Worm (Caenorhabditis elegans): ENCODE measurements around the gene C33H5.1.

The C33H5.1 gene

DNA sequence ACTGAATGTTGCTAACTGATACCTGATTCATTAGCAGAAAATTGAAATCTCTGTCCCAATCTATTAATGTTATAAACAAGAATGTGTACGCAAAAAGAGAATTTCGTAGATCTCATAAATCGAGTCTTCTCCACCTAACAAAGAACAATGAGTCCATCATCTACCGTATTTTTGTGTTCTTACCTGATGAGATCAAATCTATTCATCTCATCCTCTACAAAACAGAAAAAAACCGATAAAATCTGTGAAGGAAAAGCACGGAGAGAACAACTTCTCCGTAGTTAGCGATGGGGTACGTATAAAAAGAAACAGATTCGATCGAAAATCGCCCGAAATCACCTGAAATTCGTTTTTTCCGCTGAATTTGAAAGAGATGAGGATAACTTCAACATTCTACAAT, at the start of gene C33H5.1:
Gene C33H5.1 (plus strand): TSS at position 330 of the 400 bp plus-strand sequence.
- TF ChIP-seq hmg-1.2 (GFP tag; IDR thresholded peaks at IDR 0.05), result no peak
- TF ChIP-seq ztf-25 (GFP tag; IDR thresholded peaks at IDR 0.05), result no peak
- TF ChIP-seq Y95B8A.8 (GFP tag; IDR thresholded peaks at IDR 0.05), result no peak
- no peak for TF ChIP-seq K12H6.12 (tag; optimal IDR thresholded peaks at IDR 0.05)
- TF ChIP-seq bed-1 (GFP tag; IDR thresholded peaks at IDR 0.05), result no peak
- TF ChIP-seq rcor-1 (GFP tag; IDR thresholded peaks at IDR 0.05), result no peak
- no peak for TF ChIP-seq F39B2.1 (GFP tag; IDR thresholded peaks at IDR 0.05)
- TF ChIP-seq let-607 (tag; optimal IDR thresholded peaks at IDR 0.05), result no peak
- TF ChIP-seq F52B5.7 (tag; optimal IDR thresholded peaks at IDR 0.05), result no peak

DNA sequence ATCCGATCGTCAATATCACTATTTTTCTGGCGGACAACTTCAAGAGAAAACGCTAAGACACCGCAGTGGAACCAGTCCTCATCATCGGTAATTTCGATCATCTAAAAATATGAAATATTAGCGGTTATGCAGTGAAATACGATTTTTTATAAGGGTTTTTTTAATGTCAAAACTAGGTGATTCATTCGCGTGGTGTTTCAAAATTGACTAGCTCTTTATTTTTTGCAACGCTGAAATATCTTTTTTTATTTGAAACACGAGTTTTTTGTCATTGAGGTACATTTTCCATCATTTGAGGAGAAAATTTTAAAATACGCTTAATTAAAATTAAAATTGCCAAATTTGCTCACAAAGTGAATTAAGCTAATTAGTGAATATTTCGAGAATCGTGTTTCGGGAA, 49.2 kb upstream of the C33H5.1 start, which contains the start of gene dsb-3:
Gene dsb-3 (minus strand): TSS at position 101 of the 400 bp plus-strand sequence.
- no peak for TF ChIP-seq F33H1.4 (GFP tag; IDR thresholded peaks at IDR 0.05)
- no peak for TF ChIP-seq lin-35 (GFP tag; optimal IDR thresholded peaks at IDR 0.05)
- no peak for TF ChIP-seq madf-10 (tag; optimal IDR thresholded peaks at IDR 0.05)
- no peak for TF ChIP-seq egrh-3 (GFP tag; IDR thresholded peaks at IDR 0.05)
- no peak for TF ChIP-seq B0336.3 (GFP tag; IDR thresholded peaks at IDR 0.05)

DNA sequence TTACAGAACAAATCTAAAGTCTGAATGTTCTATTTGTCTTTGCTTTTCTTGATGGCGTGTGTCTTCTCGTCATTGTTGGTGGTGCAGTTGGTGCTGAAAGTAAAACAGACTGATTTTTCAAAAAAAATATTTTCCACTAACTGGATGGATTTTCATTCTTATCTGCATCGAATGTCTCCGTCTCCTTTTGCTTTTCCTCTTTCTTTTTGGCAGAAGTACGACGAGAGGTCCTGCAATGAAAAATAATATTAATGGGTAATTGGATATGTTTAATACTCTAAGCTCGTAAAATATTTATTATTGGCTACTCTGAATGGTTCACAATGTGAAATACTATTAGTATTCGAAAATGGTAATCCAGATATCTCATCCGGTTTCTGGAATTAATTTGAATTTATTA, 48.6 kb upstream of the C33H5.1 start, which contains the start of gene del-7:
Gene del-7 (plus strand): TSS at position 301 of the 400 bp plus-strand sequence.
- TF ChIP-seq egrh-3 (GFP tag; IDR thresholded peaks at IDR 0.05) (no peak), nhr-179 (tag; optimal IDR thresholded peaks at IDR 0.05) (no peak), ztf-6 (GFP tag; IDR thresholded peaks at IDR 0.05) (no peak), K11D2.4 (GFP tag; IDR thresholded peaks at IDR 0.05) (no peak), snpc-4 (GFP tag; optimal IDR thresholded peaks at IDR 0.05) (no peak), snpc-4 (tag; optimal IDR thresholded peaks at IDR 0.05) (no peak), F57A8.1 (GFP tag; optimal IDR thresholded peaks at IDR 0.05) (no peak), akir-1 (GFP tag; optimal IDR thresholded peaks at IDR 0.05) (no peak), sptf-2 (GFP tag; optimal IDR thresholded peaks at IDR 0.05) (no peak), die-1 (tag; optimal IDR thresholded peaks at IDR 0.05) (no peak)

DNA sequence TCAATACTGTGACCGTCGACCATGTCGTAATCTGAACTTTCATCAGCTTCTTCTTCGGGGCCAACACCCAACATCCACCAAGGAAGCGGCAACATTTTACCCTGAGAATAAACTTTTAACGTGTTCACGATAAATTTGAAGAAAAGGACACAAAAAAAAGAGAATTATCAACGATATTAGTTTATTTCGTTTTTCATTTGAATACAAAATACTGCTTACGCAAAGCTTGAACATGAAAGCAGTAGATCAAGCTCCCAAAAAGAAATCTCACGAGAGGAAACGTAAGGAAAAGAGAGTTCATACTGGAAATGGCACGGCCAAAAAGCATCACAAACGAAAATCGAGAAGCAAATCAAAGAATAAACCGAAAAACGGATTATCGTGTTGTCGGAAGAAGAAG, 45.0 kb upstream of the C33H5.1 start, which contains the start of the genes C46A5.6 and C46A5.1:
Gene C46A5.6 (minus strand): TSS at position 101 of the 400 bp plus-strand sequence.
Gene C46A5.1 (plus strand): TSS at position 184 of the 400 bp plus-strand sequence.
- TF ChIP-seq ceh-40 (GFP tag; IDR thresholded peaks at IDR 0.05) (no peak), nhr-80 (tag; optimal IDR thresholded peaks at IDR 0.05) (no peak), tbx-9 (tag; optimal IDR thresholded peaks at IDR 0.05; ENCODE audit: borderline replicate concordance) (no peak), mxl-1 (tag; optimal IDR thresholded peaks at IDR 0.05) (no peak), bed-1 (GFP tag; IDR thresholded peaks at IDR 0.05) (no peak), Y79H2A.3 (GFP tag; conservative IDR thresholded peaks at IDR 0.05) (no peak), attf-3 (GFP tag; conservative IDR thresholded peaks at IDR 0.05) (no peak), sdz-38 (tag; optimal IDR thresholded peaks at IDR 0.05) (no peak), hlh-12 (tag; optimal IDR thresholded peaks at IDR 0.05) (no peak), ztf-18 (tag; optimal IDR thresholded peaks at IDR 0.05) (no peak), mel-28 (tag; optimal IDR thresholded peaks at IDR 0.05; ENCODE audit: borderline replicate concordance) (no peak), lsl-1 (GFP tag; optimal IDR thresholded peaks at IDR 0.05) (no peak), attf-6 (GFP tag; IDR thresholded peaks at IDR 0.05) (no peak), hsf-1 (GFP tag; IDR thresholded peaks at IDR 0.05) (no peak), attf-5 (GFP tag; optimal IDR thresholded peaks at IDR 0.05) (no peak), madf-6 (GFP tag; IDR thresholded peaks at IDR 0.05) (no peak), ztf-26 (tag; optimal IDR thresholded peaks at IDR 0.05) (no peak)
